Worm (Caenorhabditis elegans): ENCODE data around the gene bli-6.

bli-6 gene

ce11 chrIV:6333915-6334314, 43.0 kb upstream of the bli-6 start, which contains the start of gene blos-2:
Gene blos-2, plus strand, starts transcription at chrIV:6334215.
- TF ChIP-seq nhr-6 (tag; optimal IDR thresholded peaks at IDR 0.05) (no peak), dmd-4 (tag; optimal IDR thresholded peaks at IDR 0.05) (no peak), peb-1 (tag; optimal IDR thresholded peaks at IDR 0.05) (no peak), fos-1 (tag; optimal IDR thresholded peaks at IDR 0.05) (no peak), nhr-11 (tag; optimal IDR thresholded peaks at IDR 0.05) (no peak), mbf-1 (tag; optimal IDR thresholded peaks at IDR 0.05) (no peak)

- TF ChIP-seq sma-3 (GFP tag; optimal IDR thresholded peaks at IDR 0.05): no peak
- peak; percentile 9 for TF ChIP-seq sma-9 (GFP tag; optimal IDR thresholded peaks at IDR 0.05)
- TF ChIP-seq sma-9 (tag; optimal IDR thresholded peaks at IDR 0.05): no peak
- no peak for TF ChIP-seq lin-11 (tag; optimal IDR thresholded peaks at IDR 0.05)
- TF ChIP-seq nhr-11 (tag; optimal IDR thresholded peaks at IDR 0.05): no peak
- no peak for TF ChIP-seq nhr-237 (tag; optimal IDR thresholded peaks at IDR 0.05)
- TF ChIP-seq nhr-129 (tag; optimal IDR thresholded peaks at IDR 0.05): peak; percentile 9
- TF ChIP-seq lin-39 (tag; optimal IDR thresholded peaks at IDR 0.05): no peak
- TF ChIP-seq nhr-77 (tag; optimal IDR thresholded peaks at IDR 0.05): no peak
- no peak for TF ChIP-seq snpc-4 (tag; optimal IDR thresholded peaks at IDR 0.05)
- TF ChIP-seq mdl-1 (tag; optimal IDR thresholded peaks at IDR 0.05): no peak
- TF ChIP-seq fos-1 (tag; optimal IDR thresholded peaks at IDR 0.05): no peak
- TF ChIP-seq nhr-23 (tag; optimal IDR thresholded peaks at IDR 0.05): no peak
- no peak for TF ChIP-seq F13H6.1 (tag; optimal IDR thresholded peaks at IDR 0.05)
- TF ChIP-seq ztf-1 (GFP tag; conservative IDR thresholded peaks at IDR 0.05): no peak
- no peak for TF ChIP-seq ceh-16 (tag; optimal IDR thresholded peaks at IDR 0.05)
Observed at ce11 chrIV:6335908-6336307, 41.0 kb upstream of the bli-6 start, which contains the start of gene mif-4. Gene mif-4, minus strand, starts transcription at chrIV:6335994.

- TF ChIP-seq elt-1 (tag; optimal IDR thresholded peaks at IDR 0.05) (peak; percentile 28), nhr-23 (tag; optimal IDR thresholded peaks at IDR 0.05) (no peak), unc-55 (GFP tag; optimal IDR thresholded peaks at IDR 0.05) (peak; percentile 80), ztf-11 (tag; optimal IDR thresholded peaks at IDR 0.05) (no peak), F13H6.1 (tag; optimal IDR thresholded peaks at IDR 0.05) (peak; percentile 97), nhr-129 (tag; optimal IDR thresholded peaks at IDR 0.05) (peak; percentile 98), nhr-25 (tag; optimal IDR thresholded peaks at IDR 0.05) (peak; percentile 99), sem-4 (tag; optimal IDR thresholded peaks at IDR 0.05) (peak; percentile 98), blmp-1 (tag; optimal IDR thresholded peaks at IDR 0.05; ENCODE audit: insufficient read depth) (peak; percentile 98), ztf-4 (tag; optimal IDR thresholded peaks at IDR 0.05) (peak; percentile 96), sma-3 (GFP tag; optimal IDR thresholded peaks at IDR 0.05) (peak; percentile 97), lsy-2 (tag; optimal IDR thresholded peaks at IDR 0.05) (peak; percentile 64 to 95), nhr-11 (tag; optimal IDR thresholded peaks at IDR 0.05) (no peak), elt-3 (tag; optimal IDR thresholded peaks at IDR 0.05) (no peak), dmd-4 (tag; optimal IDR thresholded peaks at IDR 0.05) (no peak), ceh-82 (tag; optimal IDR thresholded peaks at IDR 0.05) (peak; percentile 45), unc-62 (GFP tag; optimal IDR thresholded peaks at IDR 0.05) (peak; percentile 88), lin-39 (tag; optimal IDR thresholded peaks at IDR 0.05) (no peak), nhr-237 (tag; optimal IDR thresholded peaks at IDR 0.05) (no peak), ceh-16 (tag; optimal IDR thresholded peaks at IDR 0.05) (peak; percentile 77), mdl-1 (tag; optimal IDR thresholded peaks at IDR 0.05) (peak; percentile 98 to 99), C34F6.9 (tag; optimal IDR thresholded peaks at IDR 0.05) (peak; percentile 99), crh-2 (tag; optimal IDR thresholded peaks at IDR 0.05) (peak; percentile 96), skn-1 (tag; optimal IDR thresholded peaks at IDR 0.05) (peak; percentile 53), R02D3.7 (tag; optimal IDR thresholded peaks at IDR 0.05) (peak; percentile 27), lin-11 (tag; optimal IDR thresholded peaks at IDR 0.05) (peak; percentile 62), fos-1 (tag; optimal IDR thresholded peaks at IDR 0.05) (peak; percentile 87), lin-13 (GFP tag; optimal IDR thresholded peaks at IDR 0.05) (peak; percentile 70), snpc-4 (tag; optimal IDR thresholded peaks at IDR 0.05) (peak; percentile 57), nhr-12 (tag; optimal IDR thresholded peaks at IDR 0.05) (no peak), mab-5 (tag; optimal IDR thresholded peaks at IDR 0.05) (peak; percentile 81), unc-39 (tag; optimal IDR thresholded peaks at IDR 0.05) (no peak), zag-1 (tag; optimal IDR thresholded peaks at IDR 0.05) (peak; percentile 41), peb-1 (tag; optimal IDR thresholded peaks at IDR 0.05) (no peak), sma-9 (GFP tag; optimal IDR thresholded peaks at IDR 0.05) (peak; percentile 100), sma-9 (tag; optimal IDR thresholded peaks at IDR 0.05) (peak; percentile 79), mbf-1 (tag; optimal IDR thresholded peaks at IDR 0.05) (no peak), ama-1 (optimal IDR thresholded peaks at IDR 0.05) (peak; percentile 23), ZK546.5 (tag; optimal IDR thresholded peaks at IDR 0.05) (peak; percentile 22), nhr-77 (tag; optimal IDR thresholded peaks at IDR 0.05) (no peak), ztf-1 (GFP tag; conservative IDR thresholded peaks at IDR 0.05) (no peak), nhr-21 (tag; optimal IDR thresholded peaks at IDR 0.05) (peak; percentile 98), egl-27 (tag; optimal IDR thresholded peaks at IDR 0.05) (peak; percentile 87), aly-2 (tag; optimal IDR thresholded peaks at IDR 0.05) (no peak), nhr-10 (tag; optimal IDR thresholded peaks at IDR 0.05) (peak; percentile 74), gmeb-1 (tag; optimal IDR thresholded peaks at IDR 0.05) (peak; percentile 89), Y55F3AM.14 (GFP tag; optimal IDR thresholded peaks at IDR 0.05) (peak; percentile 91), nhr-6 (tag; optimal IDR thresholded peaks at IDR 0.05) (peak; percentile 95)
Observed at ce11 chrIV:6336748-6337147, 40.1 kb upstream of the bli-6 start.

All from whole organism, L2 larva.